Worm (Caenorhabditis elegans) whole organism, late embryonic: Measurements from ENCODE around the gene max-2.

Experiments used
- C08G9.2 ChIP-seq: sonication (generic microtip); optimal IDR thresholded peaks from 2 replicates; lab custom pipeline; 2016; ENCODE audit warnings: mild to moderate bottlenecking, missing genetic modification characterization, moderate library complexity, missing compliant biosample characterization
- C38D4.7 ChIP-seq: fragments of 200-800 bp; sonication (Bioruptor generic); optimal IDR thresholded peaks from 2 replicates; lab custom pipeline; 2018; ENCODE audit warnings: mild to moderate bottlenecking, missing genetic modification characterization, moderate library complexity, missing compliant biosample characterization
- F13H6.1 ChIP-seq: sonication (generic microtip); optimal IDR thresholded peaks from 2 replicates; lab custom pipeline; 2016; ENCODE audit warnings: missing genetic modification characterization, missing compliant biosample characterization
- K09A11.1 ChIP-seq: sonication (generic microtip); optimal IDR thresholded peaks from 2 replicates; lab custom pipeline; 2017; ENCODE audit warnings: antibody characterized with exemption, mild to moderate bottlenecking, missing genetic modification characterization, missing compliant biosample characterization; ENCODE audit not compliant: insufficient read depth
- ama-1 ChIP-seq: fragments of 150-350 bp; optimal IDR thresholded peaks from 2 replicates; lab custom pipeline; 2014
- ceh-14 ChIP-seq: sonication (generic microtip); optimal IDR thresholded peaks from 2 replicates; lab custom pipeline; 2016; ENCODE audit warnings: missing genotype, missing genetic modification characterization, missing compliant biosample characterization
- ceh-18 ChIP-seq: sonication (generic microtip); optimal IDR thresholded peaks from 2 replicates; lab custom pipeline; 2016; ENCODE audit warnings: missing genetic modification characterization, missing compliant biosample characterization
- ceh-22 ChIP-seq: sonication (generic microtip); optimal IDR thresholded peaks from 2 replicates; lab custom pipeline; 2017; ENCODE audit warnings: missing biosample characterization, missing genetic modification characterization
- ceh-24 ChIP-seq: sonication (generic microtip); optimal IDR thresholded peaks from 2 replicates; lab custom pipeline; 2016; ENCODE audit warnings: mild to moderate bottlenecking, missing genetic modification characterization, missing compliant biosample characterization
- ceh-30 ChIP-seq: fragments of 150-350 bp; optimal IDR thresholded peaks from 2 replicates; lab custom pipeline; 2014; ENCODE audit warnings: missing biosample characterization, missing genetic modification characterization
- ceh-31 ChIP-seq: sonication (generic microtip); optimal IDR thresholded peaks from 2 replicates; lab custom pipeline; 2016; ENCODE audit warnings: missing genetic modification characterization, missing compliant biosample characterization
- ceh-34 ChIP-seq: sonication (generic microtip); optimal IDR thresholded peaks from 2 replicates; lab custom pipeline; 2016; ENCODE audit warnings: mild to moderate bottlenecking, missing genetic modification characterization, missing compliant biosample characterization
- ceh-9 ChIP-seq: sonication (generic microtip); optimal IDR thresholded peaks from 2 replicates; lab custom pipeline; 2016; ENCODE audit warnings: mild to moderate bottlenecking, missing genetic modification characterization, inconsistent platforms, missing compliant biosample characterization
- elt-2 ChIP-seq: sonication (generic microtip); optimal IDR thresholded peaks from 2 replicates; lab custom pipeline; 2016; ENCODE audit warnings: missing genetic modification reagents, missing genetic modification characterization, missing compliant biosample characterization
- fax-1 ChIP-seq: sonication (generic microtip); optimal IDR thresholded peaks from 2 replicates; lab custom pipeline; 2016; ENCODE audit warnings: missing genotype, missing genetic modification characterization, missing compliant biosample characterization
- gmeb-2 ChIP-seq: sonication (generic microtip); optimal IDR thresholded peaks from 2 replicates; lab custom pipeline; 2016; ENCODE audit warnings: missing genetic modification characterization, inconsistent platforms, missing compliant biosample characterization
- hlh-13 ChIP-seq: fragments of 200-800 bp; sonication (Bioruptor generic); optimal IDR thresholded peaks from 2 replicates; lab custom pipeline; 2018; ENCODE audit warnings: mild to moderate bottlenecking, missing genetic modification characterization, missing compliant biosample characterization
- hlh-15 ChIP-seq: sonication (generic microtip); optimal IDR thresholded peaks from 2 replicates; lab custom pipeline; 2016; ENCODE audit warnings: missing genetic modification characterization, missing compliant biosample characterization
- hlh-30 ChIP-seq: sonication (generic microtip); optimal IDR thresholded peaks from 2 replicates; lab custom pipeline; 2017; ENCODE audit warnings: antibody characterized with exemption, missing genetic modification characterization, missing compliant biosample characterization; ENCODE audit not compliant: insufficient read depth
- hlh-6 ChIP-seq: sonication (generic microtip); optimal IDR thresholded peaks from 2 replicates; lab custom pipeline; 2016; ENCODE audit warnings: missing genotype, missing genetic modification characterization, missing compliant biosample characterization
- hlh-8 ChIP-seq: sonication (generic microtip); optimal IDR thresholded peaks from 2 replicates; lab custom pipeline; 2016; ENCODE audit warnings: missing genotype, missing genetic modification characterization, missing compliant biosample characterization
- lin-11 ChIP-seq: fragments of 200-800 bp; sonication (Bioruptor generic); optimal IDR thresholded peaks from 2 replicates; lab custom pipeline; 2018; ENCODE audit warnings: mild to moderate bottlenecking, missing genetic modification characterization, missing compliant biosample characterization
- nhr-232 ChIP-seq: sonication (generic microtip); optimal IDR thresholded peaks from 2 replicates; lab custom pipeline; 2016; ENCODE audit warnings: missing genetic modification characterization, missing compliant biosample characterization
- npax-4 ChIP-seq: sonication (generic microtip); optimal IDR thresholded peaks from 2 replicates; lab custom pipeline; 2016; ENCODE audit warnings: missing genetic modification characterization, missing compliant biosample characterization
- odd-2 ChIP-seq: sonication (generic microtip); optimal IDR thresholded peaks from 2 replicates; lab custom pipeline; 2017; ENCODE audit warnings: antibody characterized with exemption, mild to moderate bottlenecking, missing genetic modification characterization, missing compliant biosample characterization
- pat-9 ChIP-seq: fragments of 200-800 bp; sonication (Bioruptor generic); optimal IDR thresholded peaks from 2 replicates; lab custom pipeline; 2018; ENCODE audit warnings: mild to moderate bottlenecking, missing genetic modification characterization, moderate library complexity, missing compliant biosample characterization
- pax-1 ChIP-seq: fragments of 150-350 bp; optimal IDR thresholded peaks from 2 replicates; lab custom pipeline; 2014; ENCODE audit warnings: missing biosample characterization, missing genetic modification characterization
- pha-4 ChIP-seq: fragments of 150-350 bp; optimal IDR thresholded peaks from 2 replicates; lab custom pipeline; 2018; ENCODE audit warnings: missing biosample characterization, missing genetic modification reagents, missing genetic modification characterization
- pros-1 ChIP-seq: fragments of 150-350 bp; optimal IDR thresholded peaks from 2 replicates; lab custom pipeline; 2014; ENCODE audit warnings: missing biosample characterization, missing genetic modification reagents, missing genetic modification characterization
- ref-2 ChIP-seq: sonication (generic microtip); optimal IDR thresholded peaks from 2 replicates; lab custom pipeline; 2016; ENCODE audit warnings: missing genetic modification characterization, missing compliant biosample characterization
- rnt-1 ChIP-seq: sonication (generic microtip); optimal IDR thresholded peaks from 2 replicates; lab custom pipeline; 2016; ENCODE audit warnings: missing genetic modification characterization, missing compliant biosample characterization
- sox-2 ChIP-seq: fragments of 200-800 bp; sonication (Bioruptor generic); IDR thresholded peaks from 2 replicates; pipeline ENCODE4 v1.3.6; 2022; ENCODE audit warnings: missing genetic modification reagents, missing genetic modification characterization, missing compliant biosample characterization
- sox-4 ChIP-seq: sonication (generic microtip); optimal IDR thresholded peaks from 2 replicates; lab custom pipeline; 2017; ENCODE audit warnings: mild to moderate bottlenecking, missing genetic modification characterization, inconsistent platforms, missing compliant biosample characterization
- syd-9 ChIP-seq: sonication (generic microtip); optimal IDR thresholded peaks from 2 replicates; lab custom pipeline; 2016; ENCODE audit warnings: mild to moderate bottlenecking, missing genetic modification characterization, moderate library complexity, missing compliant biosample characterization
- tbx-2 ChIP-seq: sonication (generic microtip); optimal IDR thresholded peaks from 2 replicates; lab custom pipeline; 2016; ENCODE audit warnings: missing genetic modification characterization, missing compliant biosample characterization
- ttx-3 ChIP-seq: sonication (generic microtip); optimal IDR thresholded peaks from 2 replicates; lab custom pipeline; 2016; ENCODE audit warnings: missing genetic modification reagents, missing genetic modification characterization, missing compliant biosample characterization
- unc-42 ChIP-seq: sonication (generic microtip); optimal IDR thresholded peaks from 2 replicates; lab custom pipeline; 2016; ENCODE audit warnings: missing genotype, missing genetic modification characterization, missing compliant biosample characterization
- unc-55 ChIP-seq: sonication (generic microtip); optimal IDR thresholded peaks from 2 replicates; lab custom pipeline; 2017; ENCODE audit warnings: missing biosample characterization, missing genetic modification reagents, missing genetic modification characterization

max-2 gene

ce11 chrII:12992980-12993379 is 32.7 kb downstream of the max-2 start:
- no peak for TF ChIP-seq gmeb-2
- no peak for TF ChIP-seq hlh-15 (tag; lab: Kevin White, UChicago)
- TF ChIP-seq ama-1 (lab: Kevin White, UChicago) = peak; percentile 12
- no peak for TF ChIP-seq C08G9.2
- TF ChIP-seq hlh-13 (GFP tag; lab: Kevin White, UChicago) = no peak
- TF ChIP-seq nhr-232 (tag; lab: Kevin White, UChicago) = no peak
- TF ChIP-seq rnt-1 = no peak
- TF ChIP-seq ceh-18 (tag; lab: Kevin White, UChicago) = no peak

ce11 chrII:12992193-12992592 is 33.5 kb downstream of the max-2 start:
- TF ChIP-seq pax-1 (tag; lab: Kevin White, UChicago) = no peak
- TF ChIP-seq pat-9 (tag; lab: Kevin White, UChicago) = no peak
- TF ChIP-seq syd-9 (tag; lab: Kevin White, UChicago) = no peak
- no peak for TF ChIP-seq ceh-22 (tag; lab: Kevin White, UChicago)

- no peak for TF ChIP-seq hlh-6 (tag; lab: Kevin White, UChicago)
- TF ChIP-seq rnt-1 = no peak
- no peak for TF ChIP-seq npax-4
- TF ChIP-seq unc-55 (GFP tag; lab: Kevin White, UChicago) = no peak
- no peak for TF ChIP-seq pha-4 (tag; lab: Kevin White, UChicago)
Measured at ce11 chrII:12991594-12991993, 34.0 kb downstream of the max-2 start.

- TF ChIP-seq rnt-1 = no peak
- TF ChIP-seq unc-42 = no peak
- no peak for TF ChIP-seq F13H6.1
Measured at ce11 chrII:12990964-12991593, 34.6 kb downstream of the max-2 start.

- TF ChIP-seq npax-4 (no peak), C38D4.7 (no peak), unc-55 (GFP tag; lab: Kevin White, UChicago) (no peak), ceh-30 (tag; lab: Kevin White, UChicago) (no peak), K09A11.1 (no peak), ceh-31 (tag; lab: Kevin White, UChicago) (no peak), ref-2 (tag; lab: Kevin White, UChicago) (no peak), hlh-30 (no peak), ama-1 (lab: Kevin White, UChicago) (no peak), pros-1 (tag; lab: Kevin White, UChicago) (no peak), elt-2 (tag; lab: Kevin White, UChicago) (no peak), sox-4 (no peak), nhr-232 (tag; lab: Kevin White, UChicago) (no peak), hlh-13 (GFP tag; lab: Kevin White, UChicago) (no peak)
Measured at ce11 chrII:12990191-12990590, 35.5 kb downstream of the max-2 start.

ce11 chrII:12987799-12988198 is 37.8 kb downstream of the max-2 start:
- TF ChIP-seq odd-2 (tag; lab: Kevin White, UChicago) (no peak), ceh-34 (tag; lab: Kevin White, UChicago) (no peak), lin-11 (tag; lab: Kevin White, UChicago) (no peak), unc-42 (no peak), ttx-3 (no peak), sox-2 (GFP tag; lab: Robert Waterston, UW) (no peak), fax-1 (no peak), hlh-8 (tag; lab: Kevin White, UChicago) (no peak), nhr-232 (tag; lab: Kevin White, UChicago) (no peak), hlh-6 (tag; lab: Kevin White, UChicago) (no peak), tbx-2 (tag; lab: Kevin White, UChicago) (no peak), ceh-14 (no peak), ceh-31 (tag; lab: Kevin White, UChicago) (no peak), ceh-22 (tag; lab: Kevin White, UChicago) (no peak), sox-4 (no peak), gmeb-2 (no peak), rnt-1 (no peak), ceh-24 (tag; lab: Kevin White, UChicago) (no peak), ceh-9 (tag; lab: Kevin White, UChicago) (no peak)
